Fruit fly (Drosophila melanogaster) whole organism, embryonic: ENCODE data around the gene Egfrap.

Experiments used
- Adf1 ChIP-seq: fragments of 200-800 bp; sonication (Bioruptor generic); IDR thresholded peaks from 2 replicates; pipeline ENCODE4 v1.3.6; 2022; ENCODE audit warnings: missing biosample characterization, missing genetic modification characterization
- B-H2 ChIP-seq: fragments of 200-800 bp; sonication (Bioruptor generic); optimal IDR thresholded peaks from 2 replicates; lab custom pipeline; 2018; ENCODE audit warnings: missing biosample characterization, mild to moderate bottlenecking, missing genetic modification characterization
- Bgb ChIP-seq: fragments of 200-800 bp; sonication (Bioruptor generic); IDR thresholded peaks from 2 replicates; pipeline ENCODE4 v1.3.6; 2022; ENCODE audit warnings: missing biosample characterization, missing genetic modification characterization; ENCODE audit not compliant: partially characterized antibody
- C15 ChIP-seq: fragments of 200-800 bp; sonication (Bioruptor generic); IDR thresholded peaks from 3 replicates; pipeline ENCODE4 v1.3.6; 2022; ENCODE audit warnings: missing biosample characterization, missing genetic modification characterization
- CG11456 ChIP-seq: fragments of 200-800 bp; sonication (Bioruptor generic); IDR thresholded peaks from 3 replicates; pipeline ENCODE4 v1.3.6; 2022; ENCODE audit warnings: missing biosample characterization, missing genetic modification characterization
- CG14441 ChIP-seq: fragments of 200-800 bp; sonication (Bioruptor generic); IDR thresholded peaks from 2 replicates; pipeline ENCODE4 v1.3.6; 2022; ENCODE audit warnings: missing biosample characterization, missing genetic modification characterization
- CG17829 ChIP-seq: fragments of 200-800 bp; optimal IDR thresholded peaks from 2 replicates; lab custom pipeline; 2019; ENCODE audit warnings: missing biosample characterization, mild to moderate bottlenecking, missing genetic modification characterization, moderate library complexity
- CG2712 ChIP-seq: fragments of 200-800 bp; optimal IDR thresholded peaks from 3 replicates; lab custom pipeline; 2019; ENCODE audit warnings: missing biosample characterization, mild to moderate bottlenecking, missing genetic modification characterization, moderate library complexity
- CG3847 ChIP-seq: fragments of 200-800 bp; sonication (Bioruptor generic); IDR thresholded peaks from 2 replicates; pipeline ENCODE4 v1.3.6; 2022; ENCODE audit warnings: missing biosample characterization, missing genetic modification characterization
- CG3995 ChIP-seq: fragments of 200-800 bp; sonication (Bioruptor generic); optimal IDR thresholded peaks from 3 replicates; lab custom pipeline; 2016; ENCODE audit warnings: missing biosample characterization, missing genetic modification characterization
- CG6854 ChIP-seq: fragments of 200-800 bp; sonication (Bioruptor generic); optimal IDR thresholded peaks from 3 replicates; lab custom pipeline; 2017; ENCODE audit warnings: missing biosample characterization, mild to moderate bottlenecking, missing genetic modification characterization
- CG8924 ChIP-seq: fragments of 200-800 bp; optimal IDR thresholded peaks from 3 replicates; lab custom pipeline; 2019; ENCODE audit warnings: missing biosample characterization, mild to moderate bottlenecking, missing genetic modification characterization, moderate library complexity
- CG9437 ChIP-seq: fragments of 200-800 bp; sonication (Bioruptor generic); optimal IDR thresholded peaks from 2 replicates; lab custom pipeline; 2018; ENCODE audit warnings: missing biosample characterization, mild to moderate bottlenecking, missing genetic modification characterization
- CG9797 ChIP-seq: fragments of 200-800 bp; sonication (Bioruptor generic); optimal IDR thresholded peaks from 3 replicates; lab custom pipeline; 2018; ENCODE audit warnings: missing biosample characterization, mild to moderate bottlenecking, missing genetic modification characterization
- Camta ChIP-seq: fragments of 200-800 bp; sonication (Bioruptor generic); optimal IDR thresholded peaks from 2 replicates; lab custom pipeline; 2016; ENCODE audit warnings: missing biosample characterization, missing genetic modification characterization
- Dad ChIP-seq: fragments of 200-800 bp; sonication (Bioruptor generic); optimal IDR thresholded peaks from 3 replicates; lab custom pipeline; 2016; ENCODE audit warnings: missing biosample characterization, missing genetic modification characterization
- Dll ChIP-seq: fragments of 200-800 bp; sonication (Bioruptor generic); IDR thresholded peaks from 4 replicates; pipeline ENCODE4 v1.3.6; 2022; ENCODE audit warnings: missing biosample characterization, missing genetic modification characterization; ENCODE audit not compliant: partially characterized antibody
- Dp ChIP-seq: fragments of 200-800 bp; sonication (Bioruptor generic); optimal IDR thresholded peaks from 2 replicates; lab custom pipeline; 2018; ENCODE audit warnings: missing biosample characterization, mild to moderate bottlenecking, missing genetic modification characterization, moderate library complexity
- Dref ChIP-seq: fragments of 200-800 bp; sonication (Bioruptor generic); IDR thresholded peaks from 2 replicates; pipeline ENCODE4 v1.3.6; 2022; ENCODE audit warnings: missing biosample characterization, missing genetic modification characterization
- E2f1 ChIP-seq: fragments of 200-800 bp; sonication (Bioruptor generic); IDR thresholded peaks from 2 replicates; pipeline ENCODE4 v1.3.6; 2022; ENCODE audit warnings: missing biosample characterization, missing genetic modification characterization
- Fer3 ChIP-seq: fragments of 200-800 bp; sonication (Bioruptor generic); optimal IDR thresholded peaks from 2 replicates; lab custom pipeline; 2018; ENCODE audit warnings: missing biosample characterization, mild to moderate bottlenecking, missing genetic modification characterization, moderate library complexity
- HmgD ChIP-seq: fragments of 200-800 bp; sonication (Bioruptor generic); optimal IDR thresholded peaks from 3 replicates; lab custom pipeline; 2016; ENCODE audit warnings: missing biosample characterization, missing genetic modification characterization
- Hsf ChIP-seq: fragments of 200-800 bp; sonication (Bioruptor generic); optimal IDR thresholded peaks from 3 replicates; lab custom pipeline; 2016; ENCODE audit warnings: missing biosample characterization, missing genetic modification characterization
- Lhr ChIP-seq: fragments of 200-800 bp; sonication (Bioruptor generic); optimal IDR thresholded peaks from 3 replicates; lab custom pipeline; 2017; ENCODE audit warnings: mild to moderate bottlenecking, missing biosample characterization, missing genetic modification reagents, missing genetic modification characterization
- Lim3 ChIP-seq: fragments of 200-800 bp; sonication (Bioruptor generic); IDR thresholded peaks from 2 replicates; pipeline ENCODE4 v1.3.6; 2022; ENCODE audit warnings: missing biosample characterization, missing genetic modification characterization
- Lpt ChIP-seq: fragments of >200 bp; optimal IDR thresholded peaks from 2 replicates; lab custom pipeline; 2018; ENCODE audit warnings: missing biosample characterization, missing genetic modification characterization
- MBD-R2 ChIP-seq: fragments of 200-800 bp; sonication (Bioruptor generic); IDR thresholded peaks from 2 replicates; pipeline ENCODE4 v1.3.6; 2022; ENCODE audit warnings: missing biosample characterization, missing genetic modification characterization
- MESR4 ChIP-seq: fragments of 200-800 bp; sonication (Bioruptor generic); optimal IDR thresholded peaks from 2 replicates; lab custom pipeline; 2018; ENCODE audit warnings: missing biosample characterization, mild to moderate bottlenecking, missing genetic modification characterization, moderate library complexity
- Max ChIP-seq: fragments of 200-800 bp; sonication (Bioruptor generic); optimal IDR thresholded peaks from 2 replicates; lab custom pipeline; 2016; ENCODE audit warnings: missing biosample characterization, mild to moderate bottlenecking, missing genetic modification characterization
- Med ChIP-seq: fragments of 200-800 bp; sonication (Bioruptor generic); peaks from one replicate; lab custom pipeline; 2016; ENCODE audit warnings: missing biosample characterization, missing genetic modification characterization, mild to moderate bottlenecking, inconsistent platforms, moderate library complexity
- Myb ChIP-seq: fragments of 200-800 bp; sonication (Bioruptor generic); optimal IDR thresholded peaks from 2 replicates; lab custom pipeline; 2016; ENCODE audit warnings: missing biosample characterization, missing genetic modification characterization
- Opbp ChIP-seq: fragments of 200-800 bp; sonication (Bioruptor generic); IDR thresholded peaks from 3 replicates; pipeline ENCODE4 v1.3.6; 2022; ENCODE audit warnings: missing biosample characterization, missing genetic modification characterization; ENCODE audit not compliant: partially characterized antibody
- Scr ChIP-seq: fragments of 200-800 bp; sonication (Bioruptor generic); IDR thresholded peaks from 2 replicates; pipeline ENCODE4 v1.3.6; 2022; ENCODE audit warnings: missing biosample characterization, missing genetic modification characterization; ENCODE audit not compliant: partially characterized antibody
- Six4 ChIP-seq: fragments of 200-800 bp; sonication (Bioruptor generic); optimal IDR thresholded peaks from 2 replicates; lab custom pipeline; 2016; ENCODE audit warnings: missing biosample characterization, missing genetic modification characterization
- Sry-δ ChIP-seq: fragments of 200-800 bp; sonication (Bioruptor generic); optimal IDR thresholded peaks from 2 replicates; lab custom pipeline; 2016; ENCODE audit warnings: missing biosample characterization, missing genetic modification characterization
- Stat92E ChIP-seq, 3 experiments: fragments of >200 bp in 2 of 3; fragments of 200-800 bp in 1 of 3; sonication (Bioruptor generic) in 1 of 3; optimal IDR thresholded peaks; 2 replicates each; lab custom pipeline; 2017 to 2019; ENCODE audit warnings: missing biosample characterization in 3 of 3, missing genetic modification characterization in 3 of 3, mild to moderate bottlenecking in 1 of 3, moderate library complexity in 1 of 3
- chif ChIP-seq, 2 experiments: fragments of 200-800 bp; sonication (Bioruptor generic); optimal IDR thresholded peaks; 3 replicates each; lab custom pipeline; 2016; ENCODE audit warnings: missing biosample characterization in 2 of 2, missing genetic modification characterization in 2 of 2
- gro ChIP-seq: fragments of 200-800 bp; sonication (Bioruptor generic); optimal IDR thresholded peaks from 2 replicates; lab custom pipeline; 2016; ENCODE audit warnings: missing biosample characterization, missing genetic modification characterization
- hkb ChIP-seq, 2 experiments: fragments of 200-800 bp in 1 of 2; fragments of >200 bp in 1 of 2; sonication (Bioruptor generic) in 1 of 2; IDR thresholded peaks in 1 of 2; optimal IDR thresholded peaks in 1 of 2; 2 replicates each; pipeline versions ENCODE4 v1.3.6 to Lab custom; 2017 to 2022; ENCODE audit warnings: missing biosample characterization in 1 of 2, missing genetic modification characterization in 1 of 2
- nmo ChIP-seq: fragments of 200-800 bp; sonication (Bioruptor generic); optimal IDR thresholded peaks from 2 replicates; lab custom pipeline; 2018; ENCODE audit warnings: missing biosample characterization, mild to moderate bottlenecking, missing genetic modification characterization, moderate library complexity
- pita ChIP-seq: fragments of 200-800 bp; sonication (Bioruptor generic); optimal IDR thresholded peaks from 2 replicates; lab custom pipeline; 2017; ENCODE audit warnings: missing biosample characterization, mild to moderate bottlenecking, missing genetic modification characterization
- row ChIP-seq: fragments of 200-800 bp; sonication (Bioruptor generic); IDR thresholded peaks from 3 replicates; pipeline ENCODE4 v1.3.6; 2022; ENCODE audit warnings: missing biosample characterization, missing genetic modification characterization
- run ChIP-seq: fragments of 200-800 bp; sonication (Bioruptor generic); optimal IDR thresholded peaks from 3 replicates; lab custom pipeline; 2018; ENCODE audit warnings: missing biosample characterization, mild to moderate bottlenecking, missing genetic modification characterization
- sens ChIP-seq: fragments of 200-800 bp; sonication (Bioruptor generic); peaks from one replicate; lab custom pipeline; 2016; ENCODE audit warnings: missing biosample characterization, missing genetic modification characterization
- sima ChIP-seq: fragments of 200-800 bp; sonication (Bioruptor generic); optimal IDR thresholded peaks from 2 replicates; lab custom pipeline; 2016; ENCODE audit warnings: missing biosample characterization, missing genetic modification characterization
- trem ChIP-seq: fragments of 200-800 bp; optimal IDR thresholded peaks from 3 replicates; lab custom pipeline; 2019; ENCODE audit warnings: missing biosample characterization, mild to moderate bottlenecking, missing genetic modification characterization, moderate library complexity
- twi ChIP-seq: fragments of 200-800 bp; optimal IDR thresholded peaks from 2 replicates; lab custom pipeline; 2019; ENCODE audit warnings: missing biosample characterization, mild to moderate bottlenecking, missing genetic modification characterization, moderate library complexity
- tx ChIP-seq: fragments of 200-800 bp; sonication (Bioruptor generic); optimal IDR thresholded peaks from 2 replicates; lab custom pipeline; 2016; ENCODE audit warnings: missing biosample characterization, missing genetic modification characterization
- vnd ChIP-seq: fragments of 200-800 bp; sonication (Bioruptor generic); IDR thresholded peaks from 3 replicates; pipeline ENCODE4 v1.3.6; 2022; ENCODE audit warnings: missing biosample characterization, missing genetic modification characterization; ENCODE audit not compliant: partially characterized antibody
- vvl ChIP-seq: fragments of 200-800 bp; sonication (Bioruptor generic); IDR thresholded peaks from 2 replicates; pipeline ENCODE4 v1.3.6; 2022; ENCODE audit warnings: missing biosample characterization, missing genetic modification characterization

Gene Egfrap

DNA sequence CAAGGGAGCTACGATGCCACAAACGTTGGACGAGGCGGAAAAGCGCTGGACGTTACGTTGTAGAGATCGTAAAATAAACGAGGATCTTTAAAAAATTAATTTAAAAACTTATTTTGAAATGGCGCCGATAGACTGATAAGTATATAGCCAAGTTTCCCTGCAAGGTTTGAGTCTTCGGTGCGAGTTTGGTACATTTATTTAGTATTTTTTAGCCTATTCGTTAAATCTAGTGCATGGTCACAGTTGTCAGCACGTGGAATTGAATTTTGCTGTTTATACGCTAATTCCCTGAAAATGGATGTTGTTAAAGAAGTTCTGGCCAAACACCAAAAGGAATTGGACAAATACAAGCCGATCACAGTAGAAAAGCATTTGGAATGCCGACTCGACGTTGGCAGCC lies 51.2 kb downstream of the Egfrap start, which contains the start of gene CG32409:
TSS of gene CG32409 (plus strand) at position 224 of the 400 bp plus-strand sequence.
- no peak for TF ChIP-seq Hsf (GFP tag; lab: Kevin White, UChicago)
- TF ChIP-seq MBD-R2 (GFP tag; lab: Robert Waterston, UW) = peak; percentile 70
- no peak for TF ChIP-seq CG11456 (GFP tag; lab: Robert Waterston, UW)
- no peak for TF ChIP-seq sima
- TF ChIP-seq vnd (GFP tag; lab: Robert Waterston, UW) = no peak
- TF ChIP-seq MESR4 (GFP tag; lab: Kevin White, UChicago) = peak; percentile 54
- peak; percentile 58; the same call in 1 of the 2 replicates for TF ChIP-seq CG3847 (GFP tag; lab: Robert Waterston, UW)
- TF ChIP-seq CG9797 (GFP tag; lab: Kevin White, UChicago) = peak; percentile 80
- TF ChIP-seq twi = no peak
- TF ChIP-seq CG14441 = no peak
- TF ChIP-seq CG8924 (tag; lab: Kevin White, UChicago) = no peak
- TF ChIP-seq Lhr = peak; percentile 72
- peak; percentile 47 for TF ChIP-seq hkb (optimal IDR thresholded peaks at IDR 0.05; lab: Kevin White, UChicago)
- TF ChIP-seq hkb (GFP tag; IDR thresholded peaks at IDR 0.05; lab: Robert Waterston, UW) = no peak
- peak; percentile 45 for TF ChIP-seq gro (GFP tag; lab: Kevin White, UChicago)
- peak; percentile 47 for TF ChIP-seq CG2712 (tag; lab: Kevin White, UChicago)
- peak; percentile 39 for TF ChIP-seq sens (GFP tag; lab: Kevin White, UChicago)
- TF ChIP-seq nmo (GFP tag; lab: Kevin White, UChicago) = peak; percentile 44
- TF ChIP-seq run (tag; lab: Kevin White, UChicago) = no peak
- TF ChIP-seq Sry-δ (GFP tag; lab: Kevin White, UChicago) = peak; percentile 74
- no peak for TF ChIP-seq Six4 (GFP tag; lab: Kevin White, UChicago)
- TF ChIP-seq Bgb = peak; percentile 37; the same call in 1 of the 2 replicates
- TF ChIP-seq HmgD (GFP tag; lab: Kevin White, UChicago) = peak; percentile 27
- peak; percentile 58 for TF ChIP-seq trem (tag; lab: Kevin White, UChicago)
- TF ChIP-seq Lpt = no peak
- TF ChIP-seq E2f1 (GFP tag; lab: Robert Waterston, UW) = no peak
- 0 out of 2 replicates have a peak, but pooled peaks have one; percentile 17 for TF ChIP-seq Scr
- TF ChIP-seq CG3995 (GFP tag; lab: Kevin White, UChicago) = no peak
- peak; percentile 83 for TF ChIP-seq Med (GFP tag; lab: Kevin White, UChicago)
- 0 out of 4 replicates have a peak, but pooled peaks have one; percentile 35 for TF ChIP-seq Dll (GFP tag; lab: Robert Waterston, UW)
- TF ChIP-seq CG6854 (GFP tag; lab: Kevin White, UChicago) = no peak
- peak; percentile 88 for TF ChIP-seq Dref
- TF ChIP-seq pita = peak; percentile 68
- TF ChIP-seq Dad = no peak
- no peak for TF ChIP-seq C15 (GFP tag; lab: Robert Waterston, UW)
- peak; percentile 96 for TF ChIP-seq Dp (GFP tag; lab: Kevin White, UChicago)
- TF ChIP-seq Lim3 (GFP tag; lab: Robert Waterston, UW) = no peak
- peak; percentile 76 for TF ChIP-seq Myb (GFP tag; lab: Kevin White, UChicago)
- TF ChIP-seq Camta (GFP tag; lab: Kevin White, UChicago) = no peak
- TF ChIP-seq Fer3 (tag; lab: Kevin White, UChicago) = no peak
- no peak for TF ChIP-seq tx (GFP tag; lab: Kevin White, UChicago)
- TF ChIP-seq row = 0 out of 3 replicates have a peak, but pooled peaks have one; percentile 9
- peak in 1 of 2 experiments; percentile 14 for TF ChIP-seq chif (GFP tag; optimal IDR thresholded peaks at IDR 0.05; lab: Kevin White, UChicago)
- peak; percentile 27 for TF ChIP-seq CG17829 (tag; lab: Kevin White, UChicago)
- no peak for TF ChIP-seq CG9437 (GFP tag; lab: Kevin White, UChicago)
- peak; percentile 96 for TF ChIP-seq Max (GFP tag; lab: Kevin White, UChicago)
- 0 out of 2 replicates have a peak, but pooled peaks have one; percentile 11 for TF ChIP-seq vvl (GFP tag; lab: Robert Waterston, UW)
- TF ChIP-seq Stat92E (GFP tag; optimal IDR thresholded peaks at IDR 0.05; lab: Kevin White, UChicago) = peak in 1 of 3 experiments; percentile 62
- peak; percentile 48; the same call in 1 of the 3 replicates for TF ChIP-seq Opbp (GFP tag; lab: Robert Waterston, UW)
- no peak for TF ChIP-seq B-H2
- TF ChIP-seq Adf1 (GFP tag; lab: Robert Waterston, UW) = no peak
